Worm (Caenorhabditis elegans) whole organism, L2 larva: ENCODE results near the gene scl-8.

ENCODE experiments used
- aly-2 ChIP-seq: fragments of 150-350 bp; optimal IDR thresholded peaks from 2 replicates; lab custom pipeline; 2014; ENCODE audit warnings: missing biosample characterization, missing genetic modification characterization
- blmp-1 ChIP-seq: sonication (generic microtip); optimal IDR thresholded peaks from 2 replicates; lab custom pipeline; 2017; ENCODE audit warnings: missing genetic modification characterization, mild to moderate bottlenecking, missing compliant biosample characterization, antibody characterized with exemption, moderate library complexity; ENCODE audit not compliant: insufficient read depth
- elt-1 ChIP-seq: fragments of 150-350 bp; optimal IDR thresholded peaks from 2 replicates; lab custom pipeline; 2014; ENCODE audit warnings: missing biosample characterization, missing genetic modification characterization
- fos-1 ChIP-seq: fragments of 150-350 bp; optimal IDR thresholded peaks from 2 replicates; lab custom pipeline; 2014; ENCODE audit warnings: missing biosample characterization, missing genetic modification characterization
- mab-5 ChIP-seq: fragments of 150-350 bp; optimal IDR thresholded peaks from 2 replicates; lab custom pipeline; 2014; ENCODE audit warnings: missing biosample characterization, missing genetic modification characterization
- mdl-1 ChIP-seq, 2 experiments: fragments of 150-350 bp in 1 of 2; sonication (generic microtip) in 1 of 2; optimal IDR thresholded peaks; 2 replicates each; lab custom pipeline; 2017; ENCODE audit warnings: missing biosample characterization in 2 of 2, missing genetic modification characterization in 2 of 2
- nhr-12 ChIP-seq: fragments of 150-350 bp; optimal IDR thresholded peaks from 2 replicates; lab custom pipeline; 2014; ENCODE audit warnings: missing biosample characterization, missing genetic modification characterization
- sem-4 ChIP-seq: fragments of 150-350 bp; optimal IDR thresholded peaks from 2 replicates; lab custom pipeline; 2014; ENCODE audit warnings: missing biosample characterization, missing genetic modification reagents, missing genetic modification characterization
- skn-1 ChIP-seq: sonication (generic microtip); optimal IDR thresholded peaks from 2 replicates; lab custom pipeline; 2017; ENCODE audit warnings: missing biosample characterization, missing genetic modification characterization
- ztf-11 ChIP-seq: sonication (generic microtip); optimal IDR thresholded peaks from 2 replicates; lab custom pipeline; 2017; ENCODE audit warnings: missing biosample characterization, missing genetic modification characterization
- ztf-4 ChIP-seq: fragments of 150-350 bp; optimal IDR thresholded peaks from 2 replicates; lab custom pipeline; 2014; ENCODE audit warnings: missing biosample characterization, missing genetic modification characterization

DNA sequence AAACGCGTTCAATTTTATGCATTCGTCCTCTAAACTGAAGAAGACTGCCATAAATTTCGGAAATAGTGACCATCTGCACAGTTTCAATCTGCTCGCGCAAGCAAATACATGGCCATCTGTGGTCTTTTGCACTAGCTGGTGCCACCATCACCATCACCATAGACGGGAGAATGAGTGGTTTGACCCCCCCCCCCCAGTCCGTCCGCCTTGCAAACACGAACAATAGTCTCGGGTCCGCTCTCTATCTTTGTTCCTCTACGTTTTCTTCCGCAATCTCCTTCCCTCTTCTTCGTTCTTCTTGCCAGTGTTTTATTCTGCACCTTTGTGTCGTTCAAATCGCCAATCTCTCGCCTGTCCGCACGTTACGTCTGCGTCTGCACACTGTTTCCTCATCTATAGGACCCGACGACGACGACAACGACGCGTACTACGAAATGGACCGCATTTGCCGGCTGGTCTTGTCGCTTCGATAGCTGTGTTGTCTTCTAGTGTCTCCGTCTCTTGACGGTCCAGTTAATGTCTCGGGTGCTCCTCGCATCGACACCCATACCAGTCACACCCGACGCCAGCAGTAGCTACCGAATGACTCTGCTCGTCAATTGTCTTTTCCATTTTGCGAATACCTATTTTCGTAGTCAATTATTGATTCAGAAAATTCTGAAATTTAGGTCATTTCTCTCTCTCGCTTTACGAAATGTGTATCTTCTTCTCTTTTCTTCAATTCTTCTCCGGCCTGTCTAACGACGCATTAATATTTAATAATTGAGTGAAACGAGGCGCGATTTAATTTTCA lies 41.7 kb upstream of the scl-8 start:
- TF ChIP-seq skn-1 (no peak), mab-5 (tag; lab: Kevin White, UChicago) (no peak), elt-1 (tag; lab: Kevin White, UChicago) (no peak), ztf-11 (no peak), fos-1 (tag; lab: Kevin White, UChicago) (no peak), nhr-12 (tag; lab: Kevin White, UChicago) (no peak), blmp-1 (no peak), ztf-4 (no peak), aly-2 (tag; lab: Kevin White, UChicago) (no peak), sem-4 (tag; lab: Kevin White, UChicago) (no peak), mdl-1 (tag; optimal IDR thresholded peaks at IDR 0.05; lab: Kevin White, UChicago) (no peak)
